Worm (Caenorhabditis elegans) whole organism, L2 larva: ENCODE data around the gene tsp-10.

Experiments used
- C34F6.9 ChIP-seq: fragments of 150-350 bp; optimal IDR thresholded peaks from 2 replicates; lab custom pipeline; 2014; ENCODE audit warnings: missing biosample characterization, missing genetic modification characterization
- F13H6.1 ChIP-seq: sonication (generic microtip); optimal IDR thresholded peaks from 2 replicates; lab custom pipeline; 2016; ENCODE audit warnings: missing genetic modification characterization, missing compliant biosample characterization
- ZK546.5 ChIP-seq: sonication (generic microtip); optimal IDR thresholded peaks from 2 replicates; lab custom pipeline; 2017; ENCODE audit warnings: missing biosample characterization, missing genetic modification characterization
- alr-1 ChIP-seq: fragments of 150-350 bp; optimal IDR thresholded peaks from 2 replicates; lab custom pipeline; 2014; ENCODE audit warnings: missing biosample characterization, missing genetic modification characterization
- aly-2 ChIP-seq: fragments of 150-350 bp; optimal IDR thresholded peaks from 2 replicates; lab custom pipeline; 2014; ENCODE audit warnings: missing biosample characterization, missing genetic modification characterization
- ama-1 ChIP-seq: fragments of 150-350 bp; optimal IDR thresholded peaks from 2 replicates; lab custom pipeline; 2018; ENCODE audit warnings: inconsistent platforms
- blmp-1 ChIP-seq: sonication (generic microtip); optimal IDR thresholded peaks from 2 replicates; lab custom pipeline; 2017; ENCODE audit warnings: missing genetic modification characterization, mild to moderate bottlenecking, missing compliant biosample characterization, antibody characterized with exemption, moderate library complexity; ENCODE audit not compliant: insufficient read depth
- ceh-16 ChIP-seq: fragments of 150-350 bp; optimal IDR thresholded peaks from 2 replicates; lab custom pipeline; 2014; ENCODE audit warnings: missing biosample characterization, missing genetic modification characterization
- crh-2 ChIP-seq: sonication (generic microtip); optimal IDR thresholded peaks from 2 replicates; lab custom pipeline; 2017; ENCODE audit warnings: missing biosample characterization, missing genetic modification characterization
- egl-27 ChIP-seq: sonication (generic microtip); optimal IDR thresholded peaks from 3 replicates; lab custom pipeline; 2017; ENCODE audit warnings: missing biosample characterization, missing genetic modification reagents, missing genetic modification characterization
- elt-1 ChIP-seq: fragments of 150-350 bp; optimal IDR thresholded peaks from 2 replicates; lab custom pipeline; 2014; ENCODE audit warnings: missing biosample characterization, missing genetic modification characterization
- elt-3 ChIP-seq: sonication (generic microtip); optimal IDR thresholded peaks from 2 replicates; lab custom pipeline; 2017; ENCODE audit warnings: missing biosample characterization, missing genetic modification characterization
- fos-1 ChIP-seq: fragments of 150-350 bp; optimal IDR thresholded peaks from 2 replicates; lab custom pipeline; 2014; ENCODE audit warnings: missing biosample characterization, missing genetic modification characterization
- gmeb-1 ChIP-seq: fragments of 150-350 bp; optimal IDR thresholded peaks from 2 replicates; lab custom pipeline; 2014; ENCODE audit warnings: missing biosample characterization, missing genetic modification characterization
- lin-11 ChIP-seq: fragments of 150-350 bp; sonication (generic microtip); optimal IDR thresholded peaks from 2 replicates; lab custom pipeline; 2014; ENCODE audit warnings: missing biosample characterization, missing genetic modification characterization, inconsistent platforms, mixed read lengths
- lin-39 ChIP-seq: fragments of 150-350 bp; optimal IDR thresholded peaks from 2 replicates; lab custom pipeline; 2014; ENCODE audit warnings: missing biosample characterization, missing genetic modification reagents, missing genetic modification characterization
- lsy-2 ChIP-seq, 2 experiments: fragments of 150-350 bp in 1 of 2; sonication (generic microtip) in 1 of 2; optimal IDR thresholded peaks; 2 replicates each; lab custom pipeline; 2014 to 2017; ENCODE audit warnings: missing biosample characterization in 2 of 2, missing genetic modification characterization in 2 of 2
- mab-5 ChIP-seq: fragments of 150-350 bp; optimal IDR thresholded peaks from 2 replicates; lab custom pipeline; 2014; ENCODE audit warnings: missing biosample characterization, missing genetic modification characterization
- mbf-1 ChIP-seq: sonication (generic microtip); optimal IDR thresholded peaks from 2 replicates; lab custom pipeline; 2017; ENCODE audit warnings: missing biosample characterization, missing genetic modification characterization
- mdl-1 ChIP-seq, 2 experiments: fragments of 150-350 bp in 1 of 2; sonication (generic microtip) in 1 of 2; optimal IDR thresholded peaks; 2 replicates each; lab custom pipeline; 2017; ENCODE audit warnings: missing biosample characterization in 2 of 2, missing genetic modification characterization in 2 of 2
- nhr-10 ChIP-seq: sonication (generic microtip); optimal IDR thresholded peaks from 2 replicates; lab custom pipeline; 2017; ENCODE audit warnings: missing biosample characterization, missing genetic modification characterization
- nhr-11 ChIP-seq: fragments of 150-350 bp; optimal IDR thresholded peaks from 2 replicates; lab custom pipeline; 2014; ENCODE audit warnings: missing biosample characterization, missing genetic modification characterization
- nhr-12 ChIP-seq: fragments of 150-350 bp; optimal IDR thresholded peaks from 2 replicates; lab custom pipeline; 2014; ENCODE audit warnings: missing biosample characterization, missing genetic modification characterization
- nhr-21 ChIP-seq: fragments of 150-350 bp; optimal IDR thresholded peaks from 2 replicates; lab custom pipeline; 2014; ENCODE audit warnings: missing biosample characterization, missing genetic modification characterization
- nhr-237 ChIP-seq: fragments of 150-350 bp; optimal IDR thresholded peaks from 2 replicates; lab custom pipeline; 2014; ENCODE audit warnings: missing biosample characterization, missing genetic modification characterization
- nhr-6 ChIP-seq: fragments of 150-350 bp; optimal IDR thresholded peaks from 2 replicates; lab custom pipeline; 2014; ENCODE audit warnings: missing biosample characterization, missing genetic modification characterization
- nhr-77 ChIP-seq: fragments of 150-350 bp; optimal IDR thresholded peaks from 2 replicates; lab custom pipeline; 2014; ENCODE audit warnings: missing biosample characterization, missing genetic modification characterization
- peb-1 ChIP-seq: fragments of 150-350 bp; optimal IDR thresholded peaks from 2 replicates; lab custom pipeline; 2014; ENCODE audit warnings: missing biosample characterization, missing genetic modification characterization
- skn-1 ChIP-seq: sonication (generic microtip); optimal IDR thresholded peaks from 2 replicates; lab custom pipeline; 2017; ENCODE audit warnings: missing biosample characterization, missing genetic modification characterization
- sma-9 ChIP-seq, 2 experiments: fragments of 150-350 bp in 1 of 2; sonication (generic microtip) in 1 of 2; optimal IDR thresholded peaks; 2 replicates each; lab custom pipeline; 2014 to 2016; ENCODE audit warnings: missing genetic modification characterization in 2 of 2, mild to moderate bottlenecking in 1 of 2, missing biosample characterization in 1 of 2, missing compliant biosample characterization in 1 of 2, missing genetic modification reagents in 1 of 2, moderate library complexity in 1 of 2
- unc-39 ChIP-seq: fragments of 150-350 bp; optimal IDR thresholded peaks from 2 replicates; lab custom pipeline; 2014; ENCODE audit warnings: missing biosample characterization, missing genetic modification characterization
- unc-55 ChIP-seq: fragments of 150-350 bp; sonication (generic microtip); optimal IDR thresholded peaks from 3 replicates; lab custom pipeline; 2014; ENCODE audit warnings: missing biosample characterization, missing genetic modification reagents, missing genetic modification characterization
- unc-62 ChIP-seq: fragments of 150-350 bp; optimal IDR thresholded peaks from 2 replicates; lab custom pipeline; 2014; ENCODE audit warnings: missing biosample characterization, missing genetic modification reagents, missing genetic modification characterization
- ztf-1 ChIP-seq: fragments of 200-800 bp; sonication (Bioruptor generic); conservative IDR thresholded peaks from 2 replicates; pipeline ENCODE4 v1.3.6; 2022; ENCODE audit warnings: missing genetic modification characterization, missing compliant biosample characterization
- ztf-11 ChIP-seq: sonication (generic microtip); optimal IDR thresholded peaks from 2 replicates; lab custom pipeline; 2017; ENCODE audit warnings: missing biosample characterization, missing genetic modification characterization
- ztf-4 ChIP-seq: fragments of 150-350 bp; optimal IDR thresholded peaks from 2 replicates; lab custom pipeline; 2014; ENCODE audit warnings: missing biosample characterization, missing genetic modification characterization

Gene tsp-10

ce11 chrII:6685964-6686363, 32.4 kb upstream of the tsp-10 start:
- TF ChIP-seq lin-11 (tag; lab: Kevin White, UChicago) (no peak), mbf-1 (tag; lab: Kevin White, UChicago) (no peak), mdl-1 (tag; optimal IDR thresholded peaks at IDR 0.05; lab: Kevin White, UChicago) (no peak), ama-1 (lab: Kevin White, UChicago) (no peak), nhr-10 (tag; lab: Kevin White, UChicago) (no peak), C34F6.9 (no peak), aly-2 (tag; lab: Kevin White, UChicago) (no peak), unc-62 (no peak), ztf-1 (GFP tag; lab: Robert Waterston, UW) (no peak), nhr-12 (tag; lab: Kevin White, UChicago) (no peak), F13H6.1 (tag; lab: Kevin White, UChicago) (no peak), blmp-1 (no peak), sma-9 (GFP tag; optimal IDR thresholded peaks at IDR 0.05; lab: Kevin White, UChicago) (no peak), sma-9 (tag; optimal IDR thresholded peaks at IDR 0.05; lab: Kevin White, UChicago) (no peak), nhr-6 (no peak), nhr-77 (no peak), egl-27 (no peak)

DNA sequence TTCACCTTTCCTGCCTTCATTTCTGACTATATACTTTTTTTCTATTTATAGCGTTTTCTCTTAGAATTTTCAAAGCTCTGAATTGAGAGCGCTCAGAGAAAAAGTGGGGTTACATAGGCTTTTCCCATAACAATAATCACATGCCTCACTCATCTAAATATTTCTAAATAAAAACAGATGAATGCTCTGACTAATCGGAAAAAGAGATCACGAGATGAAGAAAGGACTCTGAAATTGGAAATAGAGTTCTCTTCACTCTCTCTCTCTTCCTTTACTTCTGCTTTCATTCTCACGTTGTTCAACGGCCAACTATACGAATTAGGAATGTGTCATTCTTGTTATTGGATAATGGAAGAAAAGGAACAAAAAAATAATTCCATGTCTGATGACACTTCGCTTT, 29.3 kb upstream of the tsp-10 start:
- TF ChIP-seq peb-1 (tag; lab: Kevin White, UChicago) (no peak), lsy-2 (tag; optimal IDR thresholded peaks at IDR 0.05; lab: Kevin White, UChicago) (peak in 1 of 2 experiments; percentile 42), C34F6.9 (peak; percentile 70), crh-2 (tag; lab: Kevin White, UChicago) (peak; percentile 26), ztf-4 (tag; lab: Kevin White, UChicago) (no peak), sma-9 (GFP tag; optimal IDR thresholded peaks at IDR 0.05; lab: Kevin White, UChicago) (peak; percentile 35), sma-9 (tag; optimal IDR thresholded peaks at IDR 0.05; lab: Kevin White, UChicago) (no peak), nhr-77 (no peak), mbf-1 (tag; lab: Kevin White, UChicago) (no peak), ztf-1 (GFP tag; lab: Robert Waterston, UW) (no peak), elt-3 (tag; lab: Kevin White, UChicago) (no peak), nhr-11 (tag; lab: Kevin White, UChicago) (no peak), nhr-237 (tag; lab: Kevin White, UChicago) (no peak), gmeb-1 (tag; lab: Kevin White, UChicago) (no peak), nhr-21 (tag; lab: Kevin White, UChicago) (peak; percentile 9), unc-55 (GFP tag; lab: Kevin White, UChicago) (no peak)
- TF ChIP-seq, all 48 proteins: peak for 5

ce11 chrII:6695388-6695787, 23.0 kb upstream of the tsp-10 start, which contains the start of gene C18H9.5:
Gene C18H9.5 (minus strand): TSS chrII:6695566.
- TF ChIP-seq sma-9 (GFP tag; optimal IDR thresholded peaks at IDR 0.05; lab: Kevin White, UChicago) (peak; percentile 52), sma-9 (tag; optimal IDR thresholded peaks at IDR 0.05; lab: Kevin White, UChicago) (no peak), mbf-1 (tag; lab: Kevin White, UChicago) (no peak)

ce11 chrII:6698784-6699183, 19.6 kb upstream of the tsp-10 start, which contains the start of gene C18H9.1:
Gene C18H9.1 (plus strand): TSS chrII:6699084.
- TF ChIP-seq mab-5 = no peak
- TF ChIP-seq unc-39 = no peak
- no peak for TF ChIP-seq ztf-11 (tag; lab: Kevin White, UChicago)
- TF ChIP-seq ZK546.5 (tag; lab: Kevin White, UChicago) = no peak
- TF ChIP-seq alr-1 (tag; lab: Kevin White, UChicago) = no peak
- TF ChIP-seq lin-39 (tag; lab: Kevin White, UChicago) = no peak
- no peak for TF ChIP-seq mdl-1 (tag; optimal IDR thresholded peaks at IDR 0.05; lab: Kevin White, UChicago)
- TF ChIP-seq nhr-12 (tag; lab: Kevin White, UChicago) = no peak
- no peak for TF ChIP-seq crh-2 (tag; lab: Kevin White, UChicago)

DNA sequence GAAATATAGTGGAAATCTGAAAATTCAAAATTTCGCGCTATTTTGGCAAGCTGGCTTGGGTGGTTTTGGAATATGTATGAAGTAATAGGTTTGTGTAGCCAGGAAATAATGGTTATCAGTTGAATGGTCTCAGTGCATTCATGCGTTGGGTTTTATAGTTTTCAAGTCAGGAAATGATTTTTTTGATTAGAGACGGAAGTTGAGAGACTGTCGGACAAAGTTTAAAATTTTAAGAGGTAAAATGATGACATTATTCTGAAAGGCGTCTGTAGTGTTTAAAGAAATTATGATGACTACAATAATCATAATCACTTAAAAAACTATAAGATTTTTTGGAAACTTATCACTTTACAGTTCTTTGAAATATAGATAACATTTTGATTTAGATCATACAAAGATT, 16.9 kb upstream of the tsp-10 start, which contains the start of gene C18H9.6:
Gene C18H9.6, minus strand, starts transcription at position 129 of the 400 bp plus-strand sequence.
- TF ChIP-seq elt-1 (tag; lab: Kevin White, UChicago) = no peak
- TF ChIP-seq crh-2 (tag; lab: Kevin White, UChicago) = peak; percentile 14
- TF ChIP-seq ceh-16 (tag; lab: Kevin White, UChicago) = no peak
- no peak for TF ChIP-seq mab-5
- TF ChIP-seq fos-1 (tag; lab: Kevin White, UChicago) = peak; percentile 85
- TF ChIP-seq sma-9 (GFP tag; optimal IDR thresholded peaks at IDR 0.05; lab: Kevin White, UChicago) = peak; percentile 69
- no peak for TF ChIP-seq sma-9 (tag; optimal IDR thresholded peaks at IDR 0.05; lab: Kevin White, UChicago)
- TF ChIP-seq skn-1 (tag; lab: Kevin White, UChicago) = peak; percentile 4
- TF ChIP-seq C34F6.9 = no peak
- no peak for TF ChIP-seq ZK546.5 (tag; lab: Kevin White, UChicago)
- TF ChIP-seq, all 48 proteins: peak for 4
